Worm (Caenorhabditis elegans): ENCODE results near the gene C56A3.5.
A peak's percentile ranks its signal among the peaks of the same experiment; 100 is the strongest.

Gene C56A3.5

DNA sequence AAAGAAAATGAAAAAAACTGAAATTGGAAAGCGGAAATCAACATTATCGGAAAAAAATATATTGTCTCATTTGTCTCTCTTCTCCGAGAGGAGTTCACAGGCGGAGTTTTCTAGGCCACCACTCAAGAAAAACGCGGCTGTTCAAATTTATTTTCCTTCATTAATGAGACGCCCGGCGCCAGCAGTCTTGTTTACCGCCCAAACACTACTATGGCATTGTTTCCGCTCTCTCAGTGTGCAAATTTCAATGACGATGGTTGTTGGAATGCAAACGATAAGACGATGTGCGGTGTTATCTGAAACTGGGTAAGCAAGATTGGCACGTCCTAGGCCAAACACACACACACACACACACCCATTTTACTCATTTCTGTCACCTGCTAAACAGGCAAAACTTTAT, 5.0 kb downstream of the C56A3.5 start, which contains the start of gene cav-2 (continued):
- TF ChIP-seq skn-1 (tag; optimal IDR thresholded peaks at IDR 0.05) (peak; percentile 31), nhr-77 (tag; optimal IDR thresholded peaks at IDR 0.05) (no peak), pqm-1 (tag; optimal IDR thresholded peaks at IDR 0.05) (peak; percentile 92), elt-2 (tag; optimal IDR thresholded peaks at IDR 0.05) (peak; percentile 92), lin-15B (tag; optimal IDR thresholded peaks at IDR 0.05) (peak; percentile 82), nfya-1 (tag; optimal IDR thresholded peaks at IDR 0.05; ENCODE audit: insufficient read depth) (peak; percentile 68), mml-1 (tag; optimal IDR thresholded peaks at IDR 0.05) (no peak), ceh-28 (tag; optimal IDR thresholded peaks at IDR 0.05) (peak; percentile 70), egl-5 (tag; optimal IDR thresholded peaks at IDR 0.05) (peak; percentile 63), lsy-12 (tag; optimal IDR thresholded peaks at IDR 0.05) (peak; percentile 72), jun-1 (tag; optimal IDR thresholded peaks at IDR 0.05) (peak; percentile 89), nhr-76 (tag; optimal IDR thresholded peaks at IDR 0.05) (no peak), lin-39 (tag; optimal IDR thresholded peaks at IDR 0.05) (peak; percentile 70), ama-1 (optimal IDR thresholded peaks at IDR 0.05) (no peak), tbx-2 (tag; optimal IDR thresholded peaks at IDR 0.05) (peak; percentile 8), nhr-43 (tag; optimal IDR thresholded peaks at IDR 0.05; ENCODE audit: poor library complexity, severe bottlenecking) (peak; percentile 91), aly-2 (tag; optimal IDR thresholded peaks at IDR 0.05) (no peak), unc-62 (GFP tag; optimal IDR thresholded peaks at IDR 0.05) (no peak)

DNA sequence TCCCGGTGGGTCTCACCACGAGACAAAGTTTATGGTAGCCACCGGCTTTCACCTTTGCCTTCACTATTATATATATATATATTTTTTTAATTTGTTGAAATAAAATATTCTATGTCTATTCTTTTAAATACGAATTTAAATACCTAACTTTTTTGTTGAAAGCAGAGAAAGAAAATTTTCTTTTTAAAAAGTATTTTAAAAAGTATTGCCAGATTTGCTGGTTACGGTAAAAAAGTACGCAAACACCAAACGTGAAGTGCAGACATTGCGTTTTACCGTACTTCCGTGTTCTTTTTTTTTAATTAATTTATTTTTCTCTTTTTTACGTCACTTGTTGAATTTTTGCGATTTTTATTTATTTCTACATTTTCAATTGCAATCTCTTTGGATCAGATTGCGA, 8.2 kb downstream of the C56A3.5 start, which contains the start of gene C56A3.8:
Gene C56A3.8, plus strand, starts transcription at position 301 of the 400 bp plus-strand sequence.
- TF ChIP-seq snpc-4 (tag; optimal IDR thresholded peaks at IDR 0.05) = no peak

DNA sequence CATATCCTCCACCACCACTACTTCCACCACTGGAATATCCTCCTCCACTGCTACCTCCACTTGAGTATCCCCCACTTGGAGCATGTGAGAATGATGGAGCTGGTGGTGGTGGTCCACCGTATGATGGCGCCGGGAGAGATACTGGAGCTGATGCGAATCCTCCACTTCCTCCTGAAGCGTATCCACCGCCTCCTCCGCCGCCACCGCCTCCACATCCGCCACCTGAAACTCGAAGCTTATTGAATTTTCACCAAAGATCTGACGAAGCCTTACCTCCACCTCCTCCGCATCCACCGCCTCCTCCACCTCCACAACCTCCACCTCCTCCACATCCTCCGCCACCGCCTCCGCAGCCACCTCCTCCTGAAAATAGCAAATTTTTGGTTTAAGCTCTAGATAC, 11.0 kb downstream of the C56A3.5 start:
- TF ChIP-seq mml-1 (tag; optimal IDR thresholded peaks at IDR 0.05) (no peak), hmg-11 (tag; optimal IDR thresholded peaks at IDR 0.05) (no peak)

DNA sequence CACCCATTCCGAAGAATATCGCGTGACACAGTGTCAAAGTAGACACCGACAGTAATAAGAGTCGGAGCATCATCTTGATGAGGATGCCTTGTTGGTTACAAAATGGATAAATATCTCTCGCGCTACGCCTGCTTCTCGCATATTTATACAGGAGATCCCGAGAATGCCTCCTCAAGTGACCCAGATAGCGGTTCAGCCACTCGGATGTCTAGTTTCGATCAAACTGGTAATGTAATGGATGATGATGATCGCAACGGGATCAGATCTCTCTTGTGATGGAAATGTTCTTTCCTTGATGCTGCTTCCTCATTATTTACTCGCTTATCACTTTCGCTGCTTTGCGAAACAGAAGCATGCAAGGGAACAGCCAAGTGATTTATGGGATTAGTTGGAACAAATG, 12.1 kb downstream of the C56A3.5 start, which contains the start of gene grl-17:
Gene grl-17, minus strand, starts transcription at position 101 of the 400 bp plus-strand sequence.
- TF ChIP-seq lin-15B (tag; optimal IDR thresholded peaks at IDR 0.05) (no peak), ztf-11 (tag; optimal IDR thresholded peaks at IDR 0.05) (no peak), nfya-1 (tag; optimal IDR thresholded peaks at IDR 0.05; ENCODE audit: insufficient read depth) (no peak), nhr-28 (tag; optimal IDR thresholded peaks at IDR 0.05) (no peak), lin-39 (tag; optimal IDR thresholded peaks at IDR 0.05) (no peak), nhr-67 (tag; optimal IDR thresholded peaks at IDR 0.05) (no peak), egl-5 (tag; optimal IDR thresholded peaks at IDR 0.05) (no peak), pha-4 (tag; optimal IDR thresholded peaks at IDR 0.05) (no peak), mml-1 (tag; optimal IDR thresholded peaks at IDR 0.05) (no peak), nhr-12 (tag; optimal IDR thresholded peaks at IDR 0.05) (no peak), ztf-4 (tag; optimal IDR thresholded peaks at IDR 0.05) (no peak)

DNA sequence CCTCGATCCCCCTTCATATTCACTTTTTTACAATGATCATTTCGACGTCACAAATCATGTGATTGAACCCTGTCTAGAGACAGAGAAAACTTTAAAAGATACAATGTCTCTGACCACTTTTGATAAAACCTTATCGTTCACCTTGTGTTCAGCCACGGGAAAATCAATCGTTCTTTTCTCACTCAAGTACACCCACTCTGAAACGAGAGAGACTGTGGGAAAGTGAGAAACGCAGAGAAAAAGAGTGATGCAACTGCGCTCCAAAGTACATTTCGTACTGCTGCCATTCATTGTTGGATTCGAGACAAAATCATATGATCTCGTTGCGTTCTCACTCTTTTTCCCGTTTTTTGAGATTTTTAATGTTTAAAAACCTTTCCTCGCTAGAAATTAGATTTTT, 13.4 kb downstream of the C56A3.5 start:
- TF ChIP-seq nhr-237 (tag; optimal IDR thresholded peaks at IDR 0.05) = no peak
- peak; percentile 28 for TF ChIP-seq egl-27 (tag; optimal IDR thresholded peaks at IDR 0.05)
- TF ChIP-seq fkh-10 (GFP tag; optimal IDR thresholded peaks at IDR 0.05) = no peak
- TF ChIP-seq eor-1 (tag; optimal IDR thresholded peaks at IDR 0.05) = no peak
- TF ChIP-seq pha-4 (tag; optimal IDR thresholded peaks at IDR 0.05) = peak; percentile 93
- peak; percentile 0 for TF ChIP-seq ztf-4 (tag; optimal IDR thresholded peaks at IDR 0.05)
- no peak for TF ChIP-seq aly-2 (tag; optimal IDR thresholded peaks at IDR 0.05)
- TF ChIP-seq R02D3.7 (tag; optimal IDR thresholded peaks at IDR 0.05) = peak; percentile 56
- TF ChIP-seq daf-12 (tag; optimal IDR thresholded peaks at IDR 0.05) = no peak
- TF ChIP-seq nhr-11 (tag; optimal IDR thresholded peaks at IDR 0.05) = peak; percentile 30
- peak; percentile 90 for TF ChIP-seq lin-39 (tag; optimal IDR thresholded peaks at IDR 0.05)
- TF ChIP-seq snpc-4 (tag; optimal IDR thresholded peaks at IDR 0.05) = peak; percentile 88
- no peak for TF ChIP-seq ceh-9 (tag; optimal IDR thresholded peaks at IDR 0.05)
- peak; percentile 41 for TF ChIP-seq tbx-2 (tag; optimal IDR thresholded peaks at IDR 0.05)
- no peak for TF ChIP-seq fkh-2 (tag; optimal IDR thresholded peaks at IDR 0.05)
- TF ChIP-seq fos-1 (tag; optimal IDR thresholded peaks at IDR 0.05) = no peak
- peak; percentile 11 for TF ChIP-seq skn-1 (tag; optimal IDR thresholded peaks at IDR 0.05)
- TF ChIP-seq zag-1 (tag; optimal IDR thresholded peaks at IDR 0.05) = no peak
- TF ChIP-seq nhr-25 (tag; optimal IDR thresholded peaks at IDR 0.05) = peak; percentile 95
- TF ChIP-seq ceh-28 (tag; optimal IDR thresholded peaks at IDR 0.05) = peak; percentile 75
- peak; percentile 39 for TF ChIP-seq mdl-1 (tag; optimal IDR thresholded peaks at IDR 0.05)
- TF ChIP-seq elt-3 (tag; optimal IDR thresholded peaks at IDR 0.05) = peak in 1 of 3 experiments; percentile 70
- TF ChIP-seq nhr-67 (tag; optimal IDR thresholded peaks at IDR 0.05) = no peak
- no peak for TF ChIP-seq elt-1 (tag; optimal IDR thresholded peaks at IDR 0.05)
- TF ChIP-seq nhr-77 (tag; optimal IDR thresholded peaks at IDR 0.05) = no peak
- peak; percentile 92 for TF ChIP-seq nhr-43 (tag; optimal IDR thresholded peaks at IDR 0.05; ENCODE audit: poor library complexity, severe bottlenecking)
- peak; percentile 79 for TF ChIP-seq lsy-12 (tag; optimal IDR thresholded peaks at IDR 0.05)
- TF ChIP-seq ZK546.5 (tag; optimal IDR thresholded peaks at IDR 0.05) = no peak
- peak; percentile 76 for TF ChIP-seq hmg-11 (tag; optimal IDR thresholded peaks at IDR 0.05)
- peak; percentile 93 for TF ChIP-seq nhr-23 (tag; optimal IDR thresholded peaks at IDR 0.05)
- TF ChIP-seq mml-1 (tag; optimal IDR thresholded peaks at IDR 0.05) = no peak
- no peak for TF ChIP-seq sea-2 (GFP tag; optimal IDR thresholded peaks at IDR 0.05)
- TF ChIP-seq nhr-76 (tag; optimal IDR thresholded peaks at IDR 0.05) = peak; percentile 90
